Fruit fly (Drosophila melanogaster): ENCODE results near the gene Grp170.
A peak's percentile ranks its signal among the peaks of the same experiment; 100 is the strongest.

Gene Grp170

dm6 chrX:2270557-2270930, 4.3 kb downstream of the Grp170 start, which contains the start of gene CG2924 (continued):
- peak; percentile 100 for TF ChIP-seq inv (GFP tag; IDR thresholded peaks at IDR 0.05; ENCODE audit: partially characterized antibody)
- TF ChIP-seq Scr (GFP tag; IDR thresholded peaks at IDR 0.05; ENCODE audit: partially characterized antibody): peak; percentile 99
- TF ChIP-seq Doc3 (GFP tag; IDR thresholded peaks at IDR 0.05; ENCODE audit: partially characterized antibody): peak; percentile 98
- TF ChIP-seq fu2 (GFP tag; optimal IDR thresholded peaks at IDR 0.05): peak; percentile 32
- peak; percentile 34 for TF ChIP-seq caup (GFP tag; optimal IDR thresholded peaks at IDR 0.05; ENCODE audit: severe bottlenecking)
- TF ChIP-seq ci (GFP tag; IDR thresholded peaks at IDR 0.05): peak; percentile 57; the same call in 2 of the 3 replicates
- peak; percentile 43 for TF ChIP-seq YL-1 (GFP tag; optimal IDR thresholded peaks at IDR 0.05)
- TF ChIP-seq Hand (GFP tag; optimal IDR thresholded peaks at IDR 0.05): no peak
- no peak for TF ChIP-seq MTF-1 (GFP tag; optimal IDR thresholded peaks at IDR 0.05; ENCODE audit: borderline replicate concordance)
- TF ChIP-seq Dip2 (GFP tag; IDR thresholded peaks at IDR 0.05): no peak
- peak; percentile 59 for TF ChIP-seq CG18599 (GFP tag; optimal IDR thresholded peaks at IDR 0.05)
- peak; percentile 24 for TF ChIP-seq Blimp-1 (GFP tag; optimal IDR thresholded peaks at IDR 0.05)
- no peak for TF ChIP-seq CG8388 (GFP tag; optimal IDR thresholded peaks at IDR 0.05)
- peak; percentile 29 for TF ChIP-seq pfk (GFP tag; optimal IDR thresholded peaks at IDR 0.05)
- no peak for TF ChIP-seq Hr39 (optimal IDR thresholded peaks at IDR 0.05)
- peak; percentile 61 for TF ChIP-seq Dek (tag; optimal IDR thresholded peaks at IDR 0.05)
- TF ChIP-seq Dref (GFP tag; IDR thresholded peaks at IDR 0.05): peak; percentile 100
- TF ChIP-seq CG13424 (tag; optimal IDR thresholded peaks at IDR 0.05): peak; percentile 41
- no peak for TF ChIP-seq trh (GFP tag; optimal IDR thresholded peaks at IDR 0.05)
- no peak for TF ChIP-seq pros (GFP tag; optimal IDR thresholded peaks at IDR 0.05)
- TF ChIP-seq Nf-YA (GFP tag; IDR thresholded peaks at IDR 0.05): no peak
- peak; percentile 100 for TF ChIP-seq Bgb (GFP tag; IDR thresholded peaks at IDR 0.05; ENCODE audit: partially characterized antibody)
- no peak for TF ChIP-seq sima (GFP tag; optimal IDR thresholded peaks at IDR 0.05)
- no peak for TF ChIP-seq GATAe (GFP tag; conservative IDR thresholded peaks at IDR 0.05)
- TF ChIP-seq CG7556 (GFP tag; optimal IDR thresholded peaks at IDR 0.05): no peak
- peak; percentile 60 for TF ChIP-seq CG1792 (GFP tag; optimal IDR thresholded peaks at IDR 0.05)
- no peak for TF ChIP-seq CG18476 (GFP tag; optimal IDR thresholded peaks at IDR 0.05)
- peak; percentile 66 to 81 for TF ChIP-seq dpn (GFP tag; optimal IDR thresholded peaks at IDR 0.05)
- peak; percentile 50 for TF ChIP-seq Bteb2 (GFP tag; optimal IDR thresholded peaks at IDR 0.05)
- TF ChIP-seq MESR4 (GFP tag; optimal IDR thresholded peaks at IDR 0.05): peak; percentile 62
- TF ChIP-seq fd3F (GFP tag; optimal IDR thresholded peaks at IDR 0.05): no peak
- peak; percentile 66 for TF ChIP-seq CG12391 (tag; optimal IDR thresholded peaks at IDR 0.05)
- TF ChIP-seq tna (GFP tag; IDR thresholded peaks at IDR 0.05; ENCODE audit: partially characterized antibody): peak; percentile 99
- peak; percentile 73 for TF ChIP-seq vfl (GFP tag; optimal IDR thresholded peaks at IDR 0.05)
- peak; percentile 34 for TF ChIP-seq Camta (GFP tag; optimal IDR thresholded peaks at IDR 0.05)
- peak; percentile 72 for TF ChIP-seq CG32532 (GFP tag; IDR thresholded peaks at IDR 0.05)
- TF ChIP-seq Sry-β (GFP tag; optimal IDR thresholded peaks at IDR 0.05): no peak
- TF ChIP-seq CG9727 (GFP tag; optimal IDR thresholded peaks at IDR 0.05): no peak
- no peak for TF ChIP-seq repo (GFP tag; optimal IDR thresholded peaks at IDR 0.05)
- peak; percentile 22 for TF ChIP-seq CG18011 (GFP tag; optimal IDR thresholded peaks at IDR 0.05)
- TF ChIP-seq ara (GFP tag; IDR thresholded peaks at IDR 0.05): 0 out of 2 replicates have a peak, but pooled peaks have one; percentile 48
- no peak for TF ChIP-seq CG10274 (GFP tag; optimal IDR thresholded peaks at IDR 0.05)
- no peak for TF ChIP-seq CG6654 (GFP tag; optimal IDR thresholded peaks at IDR 0.05)
- TF ChIP-seq CG10321 (GFP tag; IDR thresholded peaks at IDR 0.05): no peak
- peak; percentile 88 for TF ChIP-seq CG15479 (GFP tag; optimal IDR thresholded peaks at IDR 0.05)
- TF ChIP-seq Asciz (GFP tag; optimal IDR thresholded peaks at IDR 0.05): peak; percentile 23
- TF ChIP-seq Fer1 (GFP tag; optimal IDR thresholded peaks at IDR 0.05): peak; percentile 63
- TF ChIP-seq CG31388 (GFP tag; optimal IDR thresholded peaks at IDR 0.05): no peak
- TF ChIP-seq bcd (GFP tag; optimal IDR thresholded peaks at IDR 0.05): peak; percentile 43
- peak; percentile 71 for TF ChIP-seq her (GFP tag; optimal IDR thresholded peaks at IDR 0.05)

Measured in whole organism, embryonic.